Fruit fly (Drosophila melanogaster): Measurements from ENCODE around the gene CheB93b.

CheB93b gene

DNA sequence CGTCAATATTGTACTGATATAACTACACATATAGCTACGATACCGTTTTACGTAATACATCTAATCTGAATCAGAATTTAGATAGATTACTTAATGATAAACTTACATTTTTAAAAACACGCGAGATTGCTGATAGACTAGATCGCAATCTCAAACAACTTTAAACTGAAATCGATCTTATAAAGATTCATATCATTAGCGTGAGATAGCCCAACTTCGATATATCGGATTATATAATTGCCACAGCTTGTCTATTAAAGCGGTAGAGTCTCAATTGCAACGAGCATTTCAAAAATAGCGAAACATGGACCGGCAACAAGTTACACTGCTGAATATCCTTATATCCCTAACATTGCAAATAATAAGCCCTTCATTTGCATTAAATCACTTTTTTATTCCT lies at the start of gene CheB93b:
Gene CheB93b, plus strand, starts transcription at position 301 of the 400 bp plus-strand sequence.
- TF ChIP-seq CG8159 (tag; optimal IDR thresholded peaks at IDR 0.05) (no peak), CG17806 (tag; optimal IDR thresholded peaks at IDR 0.05) (no peak), CG4496 (GFP tag; IDR thresholded peaks at IDR 0.05) (no peak), Pif1B (GFP tag; optimal IDR thresholded peaks at IDR 0.05) (no peak), Pif1A (GFP tag; optimal IDR thresholded peaks at IDR 0.05) (no peak), Ets98B (GFP tag; IDR thresholded peaks at IDR 0.05) (no peak), CG10348 (GFP tag; IDR thresholded peaks at IDR 0.05) (no peak), CG13204 (GFP tag; optimal IDR thresholded peaks at IDR 0.05) (no peak), CG14655 (GFP tag; optimal IDR thresholded peaks at IDR 0.05) (no peak), CG32121 (GFP tag; IDR thresholded peaks at IDR 0.05) (no peak), Snoo (tag; optimal IDR thresholded peaks at IDR 0.05) (no peak), rn (GFP tag; IDR thresholded peaks at IDR 0.05) (no peak), D1 (tag; optimal IDR thresholded peaks at IDR 0.05) (no peak), EcR (GFP tag; optimal IDR thresholded peaks at IDR 0.05) (no peak), CG9948 (tag; optimal IDR thresholded peaks at IDR 0.05) (no peak), gl (tag; optimal IDR thresholded peaks at IDR 0.05) (no peak), CG34367 (tag; optimal IDR thresholded peaks at IDR 0.05) (no peak), CG12605 (GFP tag; IDR thresholded peaks at IDR 0.05) (no peak)

DNA sequence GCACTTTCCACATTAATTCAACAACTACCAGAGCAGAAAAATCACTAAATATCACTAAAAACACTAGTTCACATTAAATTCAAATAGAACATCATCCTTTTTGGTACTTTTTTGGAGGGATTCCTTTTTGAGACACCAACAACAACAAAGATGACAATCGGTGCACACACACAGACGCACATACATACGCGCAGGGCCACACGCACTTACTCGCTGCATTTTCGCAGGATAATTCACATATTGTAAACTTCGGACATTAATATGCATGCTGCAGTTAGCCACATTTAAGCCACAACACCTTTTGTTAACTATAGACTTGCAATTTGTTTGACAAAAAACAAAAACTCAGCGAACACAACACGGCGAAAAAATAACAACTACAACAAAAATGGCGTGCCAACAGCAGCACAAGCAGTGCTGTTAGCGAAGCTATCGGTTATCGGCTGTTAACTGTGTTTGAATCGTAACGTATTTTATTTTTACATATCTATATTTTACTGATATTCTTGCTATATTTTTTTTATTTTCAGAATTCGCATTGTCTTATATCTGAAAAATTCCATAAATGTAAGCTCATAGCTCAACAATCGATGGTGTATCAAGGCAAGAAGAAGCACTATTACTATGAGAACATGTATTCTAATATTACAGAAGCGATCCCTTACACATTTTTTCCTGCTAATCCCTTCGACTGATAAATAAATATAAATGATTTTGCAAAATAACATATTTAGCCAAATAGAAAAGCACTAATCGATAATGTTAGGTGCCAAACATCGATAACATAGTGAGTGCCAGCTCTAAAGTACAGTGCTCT lies 49.3 kb upstream of the CheB93b start:
- TF ChIP-seq CG8301 (tag; optimal IDR thresholded peaks at IDR 0.05) (no peak), CG17806 (tag; optimal IDR thresholded peaks at IDR 0.05) (no peak), CG15710 (tag; optimal IDR thresholded peaks at IDR 0.05) (no peak), CG12605 (GFP tag; IDR thresholded peaks at IDR 0.05) (no peak), Pif1B (GFP tag; optimal IDR thresholded peaks at IDR 0.05) (no peak), fd96Ca (GFP tag; IDR thresholded peaks at IDR 0.05) (no peak), CG4496 (GFP tag; IDR thresholded peaks at IDR 0.05) (no peak), CG13204 (GFP tag; optimal IDR thresholded peaks at IDR 0.05) (no peak), CG32121 (GFP tag; IDR thresholded peaks at IDR 0.05) (no peak), CG10348 (GFP tag; IDR thresholded peaks at IDR 0.05) (no peak), D1 (tag; optimal IDR thresholded peaks at IDR 0.05) (no peak), EcR (GFP tag; optimal IDR thresholded peaks at IDR 0.05) (no peak), CG8159 (tag; optimal IDR thresholded peaks at IDR 0.05) (no peak), CG34367 (tag; optimal IDR thresholded peaks at IDR 0.05) (no peak)

DNA sequence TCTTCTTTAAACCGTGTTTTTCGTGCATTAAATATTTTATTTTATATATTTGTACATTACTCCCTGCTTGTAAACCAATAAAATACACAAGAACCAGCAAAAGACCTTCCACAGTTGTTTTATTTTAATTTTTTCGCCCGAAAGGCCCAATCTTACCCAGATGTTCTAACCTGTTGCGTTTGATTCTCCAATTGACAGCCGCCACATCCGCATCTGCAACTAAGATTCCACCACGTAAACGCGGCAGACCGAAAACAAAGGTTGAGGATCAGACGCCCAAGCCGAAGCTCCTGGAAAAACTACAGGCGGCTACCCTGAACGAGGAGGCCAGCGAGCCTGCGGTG lies 48.8 kb upstream of the CheB93b start:
- TF ChIP-seq CG32121 (GFP tag; IDR thresholded peaks at IDR 0.05) (no peak), gl (tag; optimal IDR thresholded peaks at IDR 0.05) (no peak), Pif1B (GFP tag; optimal IDR thresholded peaks at IDR 0.05) (no peak), D1 (tag; optimal IDR thresholded peaks at IDR 0.05) (no peak), CG9948 (tag; optimal IDR thresholded peaks at IDR 0.05) (no peak), EcR (GFP tag; optimal IDR thresholded peaks at IDR 0.05) (no peak), CG10348 (GFP tag; IDR thresholded peaks at IDR 0.05) (no peak), Pif1A (GFP tag; optimal IDR thresholded peaks at IDR 0.05) (no peak), CG34367 (tag; optimal IDR thresholded peaks at IDR 0.05) (no peak), CG13204 (GFP tag; optimal IDR thresholded peaks at IDR 0.05) (no peak), CG8159 (tag; optimal IDR thresholded peaks at IDR 0.05) (no peak), Snoo (tag; optimal IDR thresholded peaks at IDR 0.05) (no peak), Ets98B (GFP tag; IDR thresholded peaks at IDR 0.05) (no peak), CG17806 (tag; optimal IDR thresholded peaks at IDR 0.05) (no peak), CG8301 (tag; optimal IDR thresholded peaks at IDR 0.05) (no peak), CG14655 (GFP tag; optimal IDR thresholded peaks at IDR 0.05) (no peak), CG4496 (GFP tag; IDR thresholded peaks at IDR 0.05) (no peak), rn (GFP tag; IDR thresholded peaks at IDR 0.05) (no peak)

DNA sequence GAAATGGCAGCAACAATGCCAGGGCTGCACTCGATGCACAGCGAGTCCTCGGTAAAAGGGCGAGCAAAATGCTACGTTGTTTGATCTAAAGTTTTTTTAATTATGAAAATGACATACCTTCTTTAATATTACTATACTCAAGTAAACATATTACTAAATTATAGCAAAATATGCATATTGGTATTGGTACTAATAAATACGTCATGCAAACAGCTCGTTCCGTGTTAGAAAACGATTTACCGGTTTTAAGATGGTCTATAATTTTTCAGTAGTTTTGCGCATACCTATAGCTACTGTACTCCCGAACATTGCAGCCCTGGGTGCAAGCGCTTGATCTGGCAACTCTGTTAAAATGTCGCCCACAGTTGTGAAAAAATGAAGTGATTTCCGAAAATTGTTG lies 43.7 kb upstream of the CheB93b start:
- TF ChIP-seq fd96Ca (GFP tag; IDR thresholded peaks at IDR 0.05) (no peak; the same call in 2 of the 3 replicates), CG12605 (GFP tag; IDR thresholded peaks at IDR 0.05) (no peak; the same call in 1 of the 2 replicates), Snoo (tag; optimal IDR thresholded peaks at IDR 0.05) (peak; percentile 95), CG14655 (GFP tag; optimal IDR thresholded peaks at IDR 0.05) (no peak), CG10348 (GFP tag; IDR thresholded peaks at IDR 0.05) (peak; percentile 92), CG17806 (tag; optimal IDR thresholded peaks at IDR 0.05) (peak; percentile 90), CG9948 (tag; optimal IDR thresholded peaks at IDR 0.05) (peak; percentile 94), rn (GFP tag; IDR thresholded peaks at IDR 0.05) (peak; percentile 84), D1 (tag; optimal IDR thresholded peaks at IDR 0.05) (no peak), EcR (GFP tag; optimal IDR thresholded peaks at IDR 0.05) (peak; percentile 13), Pif1A (GFP tag; optimal IDR thresholded peaks at IDR 0.05) (no peak), Pif1B (GFP tag; optimal IDR thresholded peaks at IDR 0.05) (peak; percentile 92), CG34367 (tag; optimal IDR thresholded peaks at IDR 0.05) (peak; percentile 90), CG32121 (GFP tag; IDR thresholded peaks at IDR 0.05) (peak; percentile 91), CG15710 (tag; optimal IDR thresholded peaks at IDR 0.05) (peak; percentile 97), CG8301 (tag; optimal IDR thresholded peaks at IDR 0.05) (peak; percentile 93), CG4496 (GFP tag; IDR thresholded peaks at IDR 0.05) (peak; percentile 94), gl (tag; optimal IDR thresholded peaks at IDR 0.05) (peak; percentile 82), CG8159 (tag; optimal IDR thresholded peaks at IDR 0.05) (peak; percentile 96), CG13204 (GFP tag; optimal IDR thresholded peaks at IDR 0.05) (no peak), Ets98B (GFP tag; IDR thresholded peaks at IDR 0.05) (peak; percentile 89)

DNA sequence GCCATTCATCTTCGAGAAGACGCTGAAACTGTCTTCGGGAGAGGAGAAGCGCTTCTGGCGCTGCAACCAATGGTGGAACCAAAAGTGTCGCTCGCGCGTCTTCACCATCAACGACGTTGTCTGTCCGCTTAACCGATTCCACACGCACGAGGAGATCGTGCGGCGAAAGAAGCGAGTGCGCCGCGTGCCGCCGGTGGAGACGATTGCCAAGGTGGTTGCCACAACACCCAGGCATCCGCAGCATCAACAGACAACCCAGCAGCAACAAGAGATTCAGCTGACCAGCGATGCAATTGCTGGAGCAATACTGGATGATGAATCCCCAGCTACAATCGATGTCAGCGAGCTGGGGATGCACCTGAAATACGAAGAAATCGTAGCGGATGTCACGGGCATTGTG lies 40.5 kb upstream of the CheB93b start:
- TF ChIP-seq CG32121 (GFP tag; IDR thresholded peaks at IDR 0.05): no peak
- TF ChIP-seq CG15710 (tag; optimal IDR thresholded peaks at IDR 0.05): no peak
- no peak for TF ChIP-seq CG8301 (tag; optimal IDR thresholded peaks at IDR 0.05)
- TF ChIP-seq gl (tag; optimal IDR thresholded peaks at IDR 0.05): no peak
